Fruit fly (Drosophila melanogaster) whole organism, prepupa: ENCODE results near the gene Mst87F.

Source experiments
- Blimp-1 ChIP-seq: fragments of 200-800 bp; sonication (Bioruptor generic); optimal IDR thresholded peaks from 3 replicates; lab custom pipeline; 2017; ENCODE audit warnings: missing biosample characterization, missing genetic modification characterization, mild to moderate bottlenecking, moderate library complexity, missing genetic modification reagents
- CG11294 ChIP-seq: fragments of 200-800 bp; sonication (Bioruptor generic); IDR thresholded peaks from 2 replicates; pipeline ENCODE4 v1.3.6; 2022; ENCODE audit warnings: missing biosample characterization, missing genetic modification characterization
- CG11902 ChIP-seq: fragments of 200-800 bp; sonication (Bioruptor generic); optimal IDR thresholded peaks from 3 replicates; lab custom pipeline; 2016; ENCODE audit warnings: missing biosample characterization, missing genetic modification characterization
- CG15336 ChIP-seq: fragments of 200-800 bp; sonication (Bioruptor generic); IDR thresholded peaks from 2 replicates; pipeline ENCODE4 v1.3.6; 2022; ENCODE audit warnings: missing biosample characterization, missing genetic modification characterization
- CG1621 ChIP-seq: fragments of 200-800 bp; sonication (Bioruptor generic); optimal IDR thresholded peaks from 3 replicates; lab custom pipeline; 2018; ENCODE audit warnings: missing biosample characterization, mild to moderate bottlenecking, missing genetic modification characterization
- CG16779 ChIP-seq: fragments of 200-800 bp; sonication (Bioruptor generic); optimal IDR thresholded peaks from 3 replicates; lab custom pipeline; 2017; ENCODE audit warnings: missing biosample characterization, mild to moderate bottlenecking, missing genetic modification characterization
- CG3032 ChIP-seq: fragments of 200-800 bp; optimal IDR thresholded peaks from 2 replicates; lab custom pipeline; 2019; ENCODE audit warnings: missing biosample characterization, mild to moderate bottlenecking, missing genetic modification characterization, moderate library complexity
- CG31627 ChIP-seq: fragments of 200-800 bp; sonication (Bioruptor generic); optimal IDR thresholded peaks from 3 replicates; lab custom pipeline; 2016; ENCODE audit warnings: missing biosample characterization, missing genetic modification characterization
- CG32006 ChIP-seq: fragments of 200-800 bp; sonication (Bioruptor generic); optimal IDR thresholded peaks from 3 replicates; lab custom pipeline; 2017; ENCODE audit warnings: missing biosample characterization, mild to moderate bottlenecking, missing genetic modification characterization
- CG3919 ChIP-seq: fragments of 200-800 bp; sonication (Bioruptor generic); optimal IDR thresholded peaks from 3 replicates; lab custom pipeline; 2016; ENCODE audit warnings: missing biosample characterization, missing genetic modification characterization
- CG4318 ChIP-seq: fragments of 200-800 bp; sonication (Bioruptor generic); optimal IDR thresholded peaks from 3 replicates; lab custom pipeline; 2017; ENCODE audit warnings: missing biosample characterization, mild to moderate bottlenecking, missing genetic modification characterization
- CG6276 ChIP-seq: fragments of 200-800 bp; sonication (Bioruptor generic); optimal IDR thresholded peaks from 2 replicates; lab custom pipeline; 2017; ENCODE audit warnings: missing biosample characterization, mild to moderate bottlenecking, missing genetic modification characterization
- CG6854 ChIP-seq: fragments of 200-800 bp; sonication (Bioruptor generic); optimal IDR thresholded peaks from 2 replicates; lab custom pipeline; 2017; ENCODE audit warnings: missing biosample characterization, mild to moderate bottlenecking, missing genetic modification characterization
- CG7368 ChIP-seq: fragments of 200-800 bp; sonication (Bioruptor generic); optimal IDR thresholded peaks from 3 replicates; lab custom pipeline; 2016; ENCODE audit warnings: missing biosample characterization, missing genetic modification characterization
- CG8119 ChIP-seq: fragments of 200-800 bp; sonication (Bioruptor generic); IDR thresholded peaks from 3 replicates; pipeline ENCODE4 v1.3.6; 2022; ENCODE audit warnings: missing biosample characterization, missing genetic modification characterization
- CG8319 ChIP-seq: fragments of 200-800 bp; sonication (Bioruptor generic); optimal IDR thresholded peaks from 3 replicates; lab custom pipeline; 2016; ENCODE audit warnings: missing biosample characterization, missing genetic modification characterization
- CG8632 ChIP-seq: fragments of 200-800 bp; sonication (Bioruptor generic); optimal IDR thresholded peaks from 3 replicates; lab custom pipeline; 2016; ENCODE audit warnings: missing biosample characterization, missing genetic modification characterization
- Eip75B ChIP-seq: fragments of 200-800 bp; sonication (Bioruptor generic); optimal IDR thresholded peaks from 3 replicates; lab custom pipeline; 2016; ENCODE audit warnings: missing biosample characterization, missing genetic modification characterization
- Eip78C ChIP-seq: fragments of 200-800 bp; sonication (Bioruptor generic); peaks from one replicate; lab custom pipeline; 2016; ENCODE audit warnings: missing biosample characterization, missing genetic modification characterization
- Eip93F ChIP-seq: fragments of 200-800 bp; sonication (Bioruptor generic); optimal IDR thresholded peaks from 2 replicates; lab custom pipeline; 2016; ENCODE audit warnings: missing biosample characterization, mild to moderate bottlenecking, missing genetic modification characterization
- Ets21C ChIP-seq: fragments of 200-800 bp; sonication (Bioruptor generic); optimal IDR thresholded peaks from 3 replicates; lab custom pipeline; 2016; ENCODE audit warnings: missing biosample characterization, missing genetic modification characterization
- Ets96B ChIP-seq: fragments of 200-800 bp; optimal IDR thresholded peaks from 2 replicates; lab custom pipeline; 2019; ENCODE audit warnings: missing biosample characterization, mild to moderate bottlenecking, missing genetic modification characterization, moderate library complexity
- Gug ChIP-seq: fragments of 200-800 bp; sonication (Bioruptor generic); IDR thresholded peaks from 2 replicates; pipeline ENCODE4 v1.3.6; 2022; ENCODE audit warnings: missing biosample characterization, missing genetic modification characterization
- Hr38 ChIP-seq: sonication (Bioruptor generic); optimal IDR thresholded peaks from 2 replicates; lab custom pipeline; 2016; ENCODE audit warnings: missing biosample characterization, missing genetic modification characterization
- Hr39 ChIP-seq: fragments of 200-800 bp; sonication (Bioruptor generic); optimal IDR thresholded peaks from 2 replicates; lab custom pipeline; 2016; ENCODE audit warnings: missing biosample characterization, missing genetic modification characterization
- Hr4 ChIP-seq: fragments of 200-800 bp; sonication (Bioruptor generic); optimal IDR thresholded peaks from 3 replicates; lab custom pipeline; 2016; ENCODE audit warnings: missing biosample characterization, missing genetic modification characterization
- Met ChIP-seq: fragments of 200-800 bp; sonication (Bioruptor generic); optimal IDR thresholded peaks from 3 replicates; lab custom pipeline; 2016; ENCODE audit warnings: missing biosample characterization, missing genetic modification characterization
- OdsH ChIP-seq: fragments of 200-800 bp; sonication (Bioruptor generic); optimal IDR thresholded peaks from 3 replicates; lab custom pipeline; 2016; ENCODE audit warnings: missing biosample characterization, missing genetic modification characterization
- Smox ChIP-seq: fragments of 200-800 bp; sonication (Bioruptor generic); optimal IDR thresholded peaks from 3 replicates; lab custom pipeline; 2016; ENCODE audit warnings: missing biosample characterization, missing genetic modification characterization
- Sox102F ChIP-seq: fragments of 200-800 bp; sonication (Bioruptor generic); optimal IDR thresholded peaks from 2 replicates; lab custom pipeline; 2016; ENCODE audit warnings: missing biosample characterization, mild to moderate bottlenecking, missing genetic modification characterization
- Sox14 ChIP-seq: fragments of 200-800 bp; sonication (Bioruptor generic); optimal IDR thresholded peaks from 3 replicates; lab custom pipeline; 2016; ENCODE audit warnings: missing biosample characterization, missing genetic modification characterization
- Sox15 ChIP-seq: fragments of 200-800 bp; sonication (Bioruptor generic); optimal IDR thresholded peaks from 3 replicates; lab custom pipeline; 2016; ENCODE audit warnings: missing biosample characterization, missing genetic modification characterization
- achi ChIP-seq: fragments of 200-800 bp; sonication (Bioruptor generic); optimal IDR thresholded peaks from 3 replicates; lab custom pipeline; 2016; ENCODE audit warnings: missing biosample characterization, missing genetic modification characterization
- acj6 ChIP-seq: fragments of 200-800 bp; sonication (Bioruptor generic); optimal IDR thresholded peaks from 3 replicates; lab custom pipeline; 2016; ENCODE audit warnings: missing biosample characterization, missing genetic modification characterization
- dac ChIP-seq: fragments of 200-800 bp; sonication (Bioruptor generic); optimal IDR thresholded peaks from 2 replicates; lab custom pipeline; 2017; ENCODE audit warnings: missing biosample characterization, mild to moderate bottlenecking, missing genetic modification characterization
- dsx ChIP-seq: fragments of 200-800 bp; optimal IDR thresholded peaks from 3 replicates; lab custom pipeline; 2019; ENCODE audit warnings: missing biosample characterization, mild to moderate bottlenecking, missing genetic modification characterization, moderate library complexity; ENCODE audit not compliant: poor library complexity, severe bottlenecking
- eg ChIP-seq: fragments of 200-800 bp; sonication (Bioruptor generic); IDR thresholded peaks from 3 replicates; pipeline ENCODE4 v1.3.6; 2022; ENCODE audit warnings: missing biosample characterization, missing genetic modification characterization
- esn ChIP-seq: fragments of 200-800 bp; sonication (Bioruptor generic); optimal IDR thresholded peaks from 2 replicates; lab custom pipeline; 2016; ENCODE audit warnings: missing biosample characterization, mild to moderate bottlenecking, missing genetic modification characterization, moderate library complexity
- fkh ChIP-seq: fragments of 200-800 bp; sonication (Bioruptor generic); optimal IDR thresholded peaks from 3 replicates; lab custom pipeline; 2017; ENCODE audit warnings: missing biosample characterization, mild to moderate bottlenecking, missing genetic modification characterization, moderate library complexity
- lz ChIP-seq: fragments of 200-800 bp; sonication (Bioruptor generic); optimal IDR thresholded peaks from 3 replicates; lab custom pipeline; 2016; ENCODE audit warnings: missing biosample characterization, missing genetic modification characterization
- net ChIP-seq: fragments of 200-800 bp; sonication (Bioruptor generic); optimal IDR thresholded peaks from 3 replicates; lab custom pipeline; 2016; ENCODE audit warnings: missing biosample characterization, missing genetic modification characterization
- pdm3 ChIP-seq: fragments of 200-800 bp; sonication (Bioruptor generic); optimal IDR thresholded peaks from 3 replicates; lab custom pipeline; 2016; ENCODE audit warnings: missing biosample characterization, missing genetic modification characterization
- spab ChIP-seq: fragments of 200-800 bp; sonication (Bioruptor generic); optimal IDR thresholded peaks from 2 replicates; lab custom pipeline; 2017; ENCODE audit warnings: missing biosample characterization, mild to moderate bottlenecking, missing genetic modification characterization, missing genetic modification reagents
- ss ChIP-seq, 2 experiments: fragments of 200-800 bp; sonication (Bioruptor generic); optimal IDR thresholded peaks; 2 replicates in 1 of 2; 3 replicates in 1 of 2; lab custom pipeline; 2017 to 2018; ENCODE audit warnings: mild to moderate bottlenecking in 2 of 2, missing biosample characterization in 2 of 2, missing genetic modification characterization in 2 of 2, moderate library complexity in 1 of 2
- svp ChIP-seq: fragments of 200-800 bp; sonication (Bioruptor generic); peaks from one replicate; lab custom pipeline; 2016; ENCODE audit warnings: missing biosample characterization, missing genetic modification characterization
- topi ChIP-seq: fragments of 200-800 bp; sonication (Bioruptor generic); optimal IDR thresholded peaks from 3 replicates; lab custom pipeline; 2016; ENCODE audit warnings: missing biosample characterization, missing genetic modification characterization
- vri ChIP-seq: fragments of 200-800 bp; sonication (Bioruptor generic); optimal IDR thresholded peaks from 3 replicates; lab custom pipeline; 2016; ENCODE audit warnings: missing biosample characterization, mild to moderate bottlenecking, missing genetic modification characterization

Gene Mst87F

DNA sequence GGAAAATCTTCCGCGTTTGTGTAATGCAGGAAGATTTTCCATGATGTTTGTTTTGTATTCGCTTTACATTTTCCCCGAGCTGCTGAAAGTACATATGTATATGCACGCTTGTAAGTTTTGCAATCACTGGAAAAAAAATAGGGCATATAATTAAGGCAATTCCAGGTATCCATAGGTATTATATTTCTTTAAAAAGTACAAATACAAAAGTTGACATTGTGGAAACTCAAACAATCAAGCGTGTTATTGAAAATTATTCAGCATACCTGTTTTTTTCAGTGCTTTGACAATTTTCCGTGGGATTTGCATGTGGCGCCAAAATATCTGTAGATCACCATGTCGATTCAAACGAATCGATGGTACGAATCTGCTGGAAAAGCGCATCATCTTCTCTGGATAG, 3.2 kb upstream of the Mst87F start (continued):
- no peak for TF ChIP-seq Smox (GFP tag; lab: Kevin White, UChicago)
- TF ChIP-seq Eip78C (GFP tag; lab: Kevin White, UChicago), result peak; percentile 73
- TF ChIP-seq CG4318 (GFP tag; lab: Kevin White, UChicago), result peak; percentile 67
- TF ChIP-seq svp (GFP tag; lab: Kevin White, UChicago), result peak; percentile 71
- TF ChIP-seq Gug (GFP tag; lab: Robert Waterston, UW), result peak; percentile 17; the same call in 1 of the 2 replicates
- TF ChIP-seq dsx (GFP tag; lab: Kevin White, UChicago), result no peak
- peak; percentile 91 for TF ChIP-seq Hr4 (GFP tag; lab: Kevin White, UChicago)
- no peak for TF ChIP-seq vri (GFP tag; lab: Kevin White, UChicago)
- no peak for TF ChIP-seq CG8632 (GFP tag; lab: Kevin White, UChicago)
- TF ChIP-seq Hr39 (GFP tag; lab: Kevin White, UChicago), result peak; percentile 40
- TF ChIP-seq CG31627 (GFP tag; lab: Kevin White, UChicago), result peak; percentile 32
- peak; percentile 17 for TF ChIP-seq CG7368
- TF ChIP-seq esn (GFP tag; lab: Kevin White, UChicago), result peak; percentile 5
- peak; percentile 37 for TF ChIP-seq dac (GFP tag; lab: Kevin White, UChicago)
- TF ChIP-seq OdsH, result peak; percentile 31

DNA sequence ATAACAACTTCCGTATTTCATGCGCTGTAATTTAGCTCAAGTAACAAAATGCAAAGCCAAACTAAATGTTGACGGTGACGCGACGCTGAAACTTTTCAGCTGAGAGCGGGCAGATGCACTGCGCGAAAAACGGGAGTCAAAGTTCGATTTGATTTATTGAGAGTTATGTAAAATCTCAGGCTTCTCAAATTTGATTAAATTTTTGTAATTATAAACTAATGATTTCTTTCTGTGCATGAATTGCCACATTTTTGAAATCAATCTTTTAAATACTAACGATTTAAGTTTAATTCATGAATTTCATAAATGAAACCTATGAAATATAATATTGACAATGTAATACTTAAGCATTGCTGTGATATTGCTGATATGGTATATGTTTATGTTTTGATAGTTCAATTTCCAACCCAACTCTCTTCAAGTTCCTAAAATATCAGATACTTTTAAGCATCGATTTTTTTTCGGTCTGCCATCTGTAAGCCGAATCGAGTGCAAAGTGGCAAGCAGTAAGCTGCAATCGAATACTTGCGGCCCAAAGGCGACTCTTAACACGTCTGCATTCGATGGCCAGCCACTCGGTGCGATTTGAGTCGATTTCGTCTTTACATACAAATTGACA, 5.1 kb downstream of the Mst87F start:
- peak; percentile 36 for TF ChIP-seq topi (GFP tag; lab: Kevin White, UChicago)
- no peak for TF ChIP-seq spab
- TF ChIP-seq ss (GFP tag; optimal IDR thresholded peaks at IDR 0.05; lab: Kevin White, UChicago), result no peak
- TF ChIP-seq Hr38 (GFP tag; lab: Kevin White, UChicago), result no peak
- no peak for TF ChIP-seq CG1621 (tag; lab: Kevin White, UChicago)
- no peak for TF ChIP-seq Sox14 (GFP tag; lab: Kevin White, UChicago)
- TF ChIP-seq CG32006 (GFP tag; lab: Kevin White, UChicago), result peak; percentile 60
- TF ChIP-seq net (GFP tag; lab: Kevin White, UChicago), result peak; percentile 6
- TF ChIP-seq Eip93F (GFP tag; lab: Kevin White, UChicago), result no peak
- peak; percentile 42 for TF ChIP-seq esn (GFP tag; lab: Kevin White, UChicago)
- no peak for TF ChIP-seq CG11902
- no peak for TF ChIP-seq CG3032
- TF ChIP-seq dsx (GFP tag; lab: Kevin White, UChicago), result no peak
- TF ChIP-seq CG8632 (GFP tag; lab: Kevin White, UChicago), result peak; percentile 5
- TF ChIP-seq Ets96B (tag; lab: Kevin White, UChicago), result no peak
- TF ChIP-seq CG8319 (GFP tag; lab: Kevin White, UChicago), result no peak
- TF ChIP-seq CG16779 (tag; lab: Kevin White, UChicago), result no peak
- TF ChIP-seq CG11294 (GFP tag; lab: Robert Waterston, UW), result no peak
- peak; percentile 85 for TF ChIP-seq Eip78C (GFP tag; lab: Kevin White, UChicago)
- TF ChIP-seq Blimp-1 (GFP tag; lab: Kevin White, UChicago), result no peak
- TF ChIP-seq CG4318 (GFP tag; lab: Kevin White, UChicago), result no peak
- peak; percentile 45; the same call in 1 of the 2 replicates for TF ChIP-seq CG15336 (GFP tag; lab: Robert Waterston, UW)
- peak; percentile 79 for TF ChIP-seq svp (GFP tag; lab: Kevin White, UChicago)
- no peak for TF ChIP-seq fkh (GFP tag; lab: Kevin White, UChicago)
- peak; percentile 54 for TF ChIP-seq Met (GFP tag; lab: Kevin White, UChicago)
- no peak; the same call in 2 of the 3 replicates for TF ChIP-seq CG8119 (GFP tag; lab: Robert Waterston, UW)
- peak; percentile 40 for TF ChIP-seq OdsH
- TF ChIP-seq achi (GFP tag; lab: Kevin White, UChicago), result peak; percentile 12
- peak; percentile 40 for TF ChIP-seq Smox (GFP tag; lab: Kevin White, UChicago)
- no peak for TF ChIP-seq CG3919
- TF ChIP-seq pdm3 (GFP tag; lab: Kevin White, UChicago), result peak; percentile 40
- TF ChIP-seq eg, result no peak
- peak; percentile 33 for TF ChIP-seq Hr39 (GFP tag; lab: Kevin White, UChicago)
- TF ChIP-seq acj6, result peak; percentile 36
- peak; percentile 55 for TF ChIP-seq Hr4 (GFP tag; lab: Kevin White, UChicago)
- no peak for TF ChIP-seq Eip75B
- TF ChIP-seq Sox102F (GFP tag; lab: Kevin White, UChicago), result peak; percentile 45
- peak; percentile 48 for TF ChIP-seq CG31627 (GFP tag; lab: Kevin White, UChicago)
- no peak for TF ChIP-seq Sox15 (GFP tag; lab: Kevin White, UChicago)
- no peak for TF ChIP-seq lz (GFP tag; lab: Kevin White, UChicago)
- TF ChIP-seq CG6854, result no peak
- TF ChIP-seq Ets21C, result no peak
- no peak for TF ChIP-seq CG6276
